Fruit fly (Drosophila melanogaster) whole organism, embryonic: Measurements from ENCODE around the gene CG18473.

Source experiments
- Ada2b ChIP-seq: fragments of 200-800 bp; sonication (Bioruptor generic); IDR thresholded peaks from 2 replicates; pipeline ENCODE4 v1.3.6; 2022; ENCODE audit warnings: missing biosample characterization, missing genetic modification characterization
- B-H2 ChIP-seq: fragments of 200-800 bp; sonication (Bioruptor generic); optimal IDR thresholded peaks from 2 replicates; lab custom pipeline; 2018; ENCODE audit warnings: missing biosample characterization, mild to moderate bottlenecking, missing genetic modification characterization
- CG10209 ChIP-seq: fragments of 200-800 bp; sonication (Bioruptor generic); optimal IDR thresholded peaks from 3 replicates; lab custom pipeline; 2017; ENCODE audit warnings: missing biosample characterization, mild to moderate bottlenecking, missing genetic modification characterization, missing genetic modification reagents
- CG10543 ChIP-seq: fragments of 200-800 bp; sonication (Bioruptor generic); optimal IDR thresholded peaks from 3 replicates; lab custom pipeline; 2017; ENCODE audit warnings: missing biosample characterization, mild to moderate bottlenecking, missing genetic modification characterization, moderate library complexity
- CG11398 ChIP-seq: fragments of 200-800 bp; sonication (Bioruptor generic); optimal IDR thresholded peaks from 2 replicates; lab custom pipeline; 2016; ENCODE audit warnings: missing biosample characterization, missing genetic modification characterization
- CG11696 ChIP-seq: fragments of 200-800 bp; sonication (Bioruptor generic); IDR thresholded peaks from 2 replicates; pipeline ENCODE4 v1.3.6; 2022; ENCODE audit warnings: missing biosample characterization, missing genetic modification characterization
- CG14050 ChIP-seq: fragments of 200-800 bp; sonication (Bioruptor generic); IDR thresholded peaks from 3 replicates; pipeline ENCODE4 v1.3.6; 2022; ENCODE audit warnings: missing biosample characterization, missing genetic modification characterization
- CG14441 ChIP-seq: fragments of 200-800 bp; sonication (Bioruptor generic); IDR thresholded peaks from 2 replicates; pipeline ENCODE4 v1.3.6; 2022; ENCODE audit warnings: missing biosample characterization, missing genetic modification characterization
- CG1647 ChIP-seq: fragments of 200-800 bp; sonication (Bioruptor generic); optimal IDR thresholded peaks from 3 replicates; lab custom pipeline; 2016; ENCODE audit warnings: missing biosample characterization, missing genetic modification characterization
- CG17385 ChIP-seq: fragments of 200-800 bp; sonication (Bioruptor generic); optimal IDR thresholded peaks from 3 replicates; lab custom pipeline; 2018; ENCODE audit warnings: missing biosample characterization, mild to moderate bottlenecking, missing genetic modification characterization
- CG17912 ChIP-seq: fragments of 200-800 bp; sonication (Bioruptor generic); optimal IDR thresholded peaks from 2 replicates; lab custom pipeline; 2018; ENCODE audit warnings: missing biosample characterization, mild to moderate bottlenecking, missing genetic modification characterization
- CG2199 ChIP-seq: fragments of 200-800 bp; sonication (Bioruptor generic); IDR thresholded peaks from 3 replicates; pipeline ENCODE4 v1.3.6; 2022; ENCODE audit warnings: missing biosample characterization, missing genetic modification characterization
- CG2202 ChIP-seq: fragments of 200-800 bp; sonication (Bioruptor generic); optimal IDR thresholded peaks from 2 replicates; lab custom pipeline; 2018; ENCODE audit warnings: missing biosample characterization, mild to moderate bottlenecking, missing genetic modification characterization
- CG2712 ChIP-seq: fragments of 200-800 bp; optimal IDR thresholded peaks from 3 replicates; lab custom pipeline; 2019; ENCODE audit warnings: missing biosample characterization, mild to moderate bottlenecking, missing genetic modification characterization, moderate library complexity
- CG31365 ChIP-seq: fragments of 200-800 bp; sonication (Bioruptor generic); optimal IDR thresholded peaks from 2 replicates; lab custom pipeline; 2018; ENCODE audit warnings: missing biosample characterization, mild to moderate bottlenecking, missing genetic modification characterization
- CG8089 ChIP-seq: fragments of 200-800 bp; sonication (Bioruptor generic); optimal IDR thresholded peaks from 3 replicates; lab custom pipeline; 2016; ENCODE audit warnings: missing biosample characterization, missing genetic modification characterization
- CG8290 ChIP-seq, 3 experiments: fragments of 200-800 bp; sonication (Bioruptor generic); optimal IDR thresholded peaks; 2 replicates each; lab custom pipeline; 2016 to 2019; ENCODE audit warnings: missing biosample characterization in 3 of 3, missing genetic modification characterization in 3 of 3, mild to moderate bottlenecking in 2 of 3, moderate library complexity in 1 of 3
- CG9817 ChIP-seq: fragments of 200-800 bp; sonication (Bioruptor generic); optimal IDR thresholded peaks from 2 replicates; lab custom pipeline; 2018; ENCODE audit warnings: missing biosample characterization, mild to moderate bottlenecking, missing genetic modification characterization, moderate library complexity
- Dad ChIP-seq: fragments of 200-800 bp; sonication (Bioruptor generic); optimal IDR thresholded peaks from 3 replicates; lab custom pipeline; 2016; ENCODE audit warnings: missing biosample characterization, missing genetic modification characterization
- Dek ChIP-seq: fragments of 200-800 bp; sonication (Bioruptor generic); optimal IDR thresholded peaks from 3 replicates; lab custom pipeline; 2019; ENCODE audit warnings: missing biosample characterization, mild to moderate bottlenecking, missing genetic modification characterization, moderate library complexity
- Dref ChIP-seq: fragments of 200-800 bp; sonication (Bioruptor generic); IDR thresholded peaks from 2 replicates; pipeline ENCODE4 v1.3.6; 2022; ENCODE audit warnings: missing biosample characterization, missing genetic modification characterization
- ERR ChIP-seq: fragments of 200-800 bp; sonication (Bioruptor generic); optimal IDR thresholded peaks from 2 replicates; lab custom pipeline; 2016; ENCODE audit warnings: missing biosample characterization, missing genetic modification characterization
- Fer1 ChIP-seq: fragments of 200-800 bp; sonication (Bioruptor generic); optimal IDR thresholded peaks from 2 replicates; lab custom pipeline; 2017; ENCODE audit warnings: missing biosample characterization, mild to moderate bottlenecking, missing genetic modification characterization
- GATAe ChIP-seq: fragments of 200-800 bp; sonication (Bioruptor generic); conservative IDR thresholded peaks from 2 replicates; pipeline ENCODE4 v1.3.6; 2022; ENCODE audit warnings: missing biosample characterization, missing genetic modification characterization
- Hr78 ChIP-seq, 2 experiments: fragments of 200-800 bp in 1 of 2; fragments of >200 bp in 1 of 2; sonication (Bioruptor generic) in 1 of 2; optimal IDR thresholded peaks; 2 replicates each; lab custom pipeline; 2017 to 2019; ENCODE audit warnings: missing biosample characterization in 2 of 2, missing genetic modification characterization in 2 of 2, mild to moderate bottlenecking in 1 of 2, moderate library complexity in 1 of 2
- MBD-R2 ChIP-seq: fragments of 200-800 bp; sonication (Bioruptor generic); IDR thresholded peaks from 2 replicates; pipeline ENCODE4 v1.3.6; 2022; ENCODE audit warnings: missing biosample characterization, missing genetic modification characterization
- Med ChIP-seq: fragments of 200-800 bp; sonication (Bioruptor generic); peaks from one replicate; lab custom pipeline; 2016; ENCODE audit warnings: missing biosample characterization, missing genetic modification characterization, mild to moderate bottlenecking, inconsistent platforms, moderate library complexity
- Rfx ChIP-seq: fragments of 200-800 bp; sonication (Bioruptor generic); IDR thresholded peaks from 2 replicates; pipeline ENCODE4 v1.3.6; 2022; ENCODE audit warnings: missing biosample characterization, missing genetic modification characterization
- Side ChIP-seq: fragments of 200-800 bp; sonication (Bioruptor generic); optimal IDR thresholded peaks from 2 replicates; lab custom pipeline; 2016; ENCODE audit warnings: missing biosample characterization, missing genetic modification characterization
- Xrp1 ChIP-seq: fragments of 200-800 bp; sonication (Bioruptor generic); IDR thresholded peaks from 2 replicates; pipeline ENCODE4 v1.3.6; 2022; ENCODE audit warnings: missing biosample characterization, missing genetic modification characterization
- ap ChIP-seq: fragments of 200-800 bp; sonication (Bioruptor generic); IDR thresholded peaks from 2 replicates; pipeline ENCODE4 v1.3.6; 2022; ENCODE audit warnings: missing biosample characterization, missing genetic modification characterization
- ato ChIP-seq: fragments of 200-800 bp; sonication (Bioruptor generic); IDR thresholded peaks from 2 replicates; pipeline ENCODE4 v1.3.6; 2022; ENCODE audit warnings: missing biosample characterization, missing genetic modification characterization; ENCODE audit not compliant: partially characterized antibody
- cg ChIP-seq: fragments of 200-800 bp; sonication (Bioruptor generic); optimal IDR thresholded peaks from 3 replicates; lab custom pipeline; 2019; ENCODE audit warnings: missing biosample characterization, mild to moderate bottlenecking, missing genetic modification characterization, moderate library complexity
- ci ChIP-seq: fragments of 200-800 bp; sonication (Bioruptor generic); IDR thresholded peaks from 3 replicates; pipeline ENCODE4 v1.3.6; 2022; ENCODE audit warnings: missing biosample characterization, missing genetic modification characterization
- dmrt99B ChIP-seq: fragments of 200-800 bp; sonication (Bioruptor generic); optimal IDR thresholded peaks from 2 replicates; lab custom pipeline; 2018; ENCODE audit warnings: missing biosample characterization, mild to moderate bottlenecking, missing genetic modification characterization, moderate library complexity
- en ChIP-seq: fragments of 200-800 bp; sonication (Bioruptor generic); optimal IDR thresholded peaks from 2 replicates; lab custom pipeline; 2016; ENCODE audit warnings: missing biosample characterization, missing genetic modification characterization
- ewg ChIP-seq: fragments of 200-800 bp; sonication (Bioruptor generic); optimal IDR thresholded peaks from 3 replicates; lab custom pipeline; 2017; ENCODE audit warnings: mild to moderate bottlenecking, missing biosample characterization, missing genetic modification reagents, missing genetic modification characterization
- fd3F ChIP-seq: fragments of 200-800 bp; sonication (Bioruptor generic); optimal IDR thresholded peaks from 2 replicates; lab custom pipeline; 2018; ENCODE audit warnings: missing biosample characterization, mild to moderate bottlenecking, missing genetic modification characterization, moderate library complexity
- kay ChIP-seq: fragments of 200-800 bp; sonication (Bioruptor generic); optimal IDR thresholded peaks from 2 replicates; lab custom pipeline; 2016; ENCODE audit warnings: missing biosample characterization, missing genetic modification characterization
- mirr ChIP-seq: fragments of 200-800 bp; sonication (Bioruptor generic); optimal IDR thresholded peaks from 3 replicates; lab custom pipeline; 2018; ENCODE audit warnings: missing biosample characterization, mild to moderate bottlenecking, missing genetic modification characterization
- nom ChIP-seq: fragments of 200-800 bp; sonication (Bioruptor generic); optimal IDR thresholded peaks from 2 replicates; lab custom pipeline; 2017; ENCODE audit warnings: missing biosample characterization, missing genetic modification characterization, mild to moderate bottlenecking, moderate library complexity, missing genetic modification reagents
- oc ChIP-seq: fragments of 200-800 bp; sonication (Bioruptor generic); optimal IDR thresholded peaks from 2 replicates; lab custom pipeline; 2018; ENCODE audit warnings: missing biosample characterization, mild to moderate bottlenecking, missing genetic modification characterization, moderate library complexity
- odd ChIP-seq: fragments of 200-800 bp; sonication (Bioruptor generic); optimal IDR thresholded peaks from 2 replicates; lab custom pipeline; 2017; ENCODE audit warnings: missing biosample characterization, mild to moderate bottlenecking, missing genetic modification characterization
- p53 ChIP-seq: fragments of 200-800 bp; sonication (Bioruptor generic); optimal IDR thresholded peaks from 2 replicates; lab custom pipeline; 2016; ENCODE audit warnings: missing biosample characterization, missing genetic modification characterization
- peb ChIP-seq: fragments of 200-800 bp; sonication (Bioruptor generic); IDR thresholded peaks from 2 replicates; pipeline ENCODE4 v1.3.6; 2022; ENCODE audit warnings: missing biosample characterization, missing genetic modification characterization
- phol ChIP-seq: fragments of 200-800 bp; sonication (Bioruptor generic); optimal IDR thresholded peaks from 3 replicates; lab custom pipeline; 2018; ENCODE audit warnings: missing biosample characterization, mild to moderate bottlenecking, missing genetic modification characterization, moderate library complexity
- rib ChIP-seq: fragments of 200-800 bp; sonication (Bioruptor generic); IDR thresholded peaks from 2 replicates; pipeline ENCODE4 v1.3.6; 2022; ENCODE audit warnings: missing biosample characterization, missing genetic modification characterization
- sens ChIP-seq: fragments of 200-800 bp; sonication (Bioruptor generic); peaks from one replicate; lab custom pipeline; 2016; ENCODE audit warnings: missing biosample characterization, missing genetic modification characterization
- slp2 ChIP-seq: fragments of 200-800 bp; sonication (Bioruptor generic); optimal IDR thresholded peaks from 2 replicates; lab custom pipeline; 2016; ENCODE audit warnings: missing biosample characterization, missing genetic modification characterization

CG18473 gene

DNA sequence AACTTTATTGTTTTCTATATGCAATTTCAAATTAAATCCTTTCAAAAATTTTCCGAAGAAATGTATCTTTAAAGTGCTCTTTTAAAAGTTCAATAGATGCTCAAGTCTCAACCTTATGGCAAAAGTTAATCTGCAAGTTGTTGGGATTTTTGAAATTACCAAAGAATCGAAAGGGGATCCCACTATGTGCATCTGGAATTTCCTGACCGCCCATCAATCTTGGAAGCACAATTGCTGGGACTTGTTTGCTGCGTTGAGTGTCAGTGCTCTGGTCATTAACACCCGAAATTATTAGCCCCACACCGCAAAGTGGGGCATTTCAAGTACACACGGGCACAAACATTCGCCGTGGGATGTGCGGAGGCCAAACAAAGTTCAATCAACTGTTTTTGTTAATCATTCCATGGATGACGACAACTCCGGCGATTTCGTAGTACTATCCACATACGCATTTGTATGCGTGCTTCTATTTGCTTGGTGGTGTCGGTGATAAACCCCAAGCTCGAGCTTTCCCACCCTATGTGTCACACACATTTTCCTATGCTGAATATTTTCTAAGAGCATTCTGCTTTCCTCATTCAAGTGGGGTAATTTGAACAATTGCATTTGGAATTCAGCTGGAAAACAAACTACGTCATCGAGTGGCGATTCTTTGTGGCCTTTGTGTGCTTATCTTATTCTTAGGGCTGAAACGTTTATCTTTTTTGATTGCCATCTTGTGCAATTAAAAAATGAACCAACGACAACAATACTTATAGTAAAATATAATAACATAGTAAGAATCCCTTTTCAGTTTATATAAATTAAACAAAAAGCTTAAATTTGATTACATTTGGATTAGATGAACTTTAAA, 25.5 kb upstream of the CG18473 start (continued):
- TF ChIP-seq CG2712 (tag; lab: Kevin White, UChicago): no peak
- peak; percentile 49; the same call in 1 of the 3 replicates for TF ChIP-seq CG2199 (GFP tag; lab: Robert Waterston, UW)
- TF ChIP-seq p53 (GFP tag; lab: Kevin White, UChicago): no peak
- TF ChIP-seq mirr: peak; percentile 53
- TF ChIP-seq Dek (tag; lab: Kevin White, UChicago): no peak
- TF ChIP-seq CG14050 (GFP tag; lab: Robert Waterston, UW): no peak
- TF ChIP-seq CG11696 (GFP tag; lab: Robert Waterston, UW): no peak
- no peak for TF ChIP-seq en (GFP tag; lab: Kevin White, UChicago)
- TF ChIP-seq odd (GFP tag; lab: Kevin White, UChicago): no peak
- TF ChIP-seq CG8089 (GFP tag; lab: Kevin White, UChicago): no peak
- TF ChIP-seq Xrp1 (GFP tag; lab: Robert Waterston, UW): no peak
- no peak for TF ChIP-seq oc
- no peak for TF ChIP-seq CG11398
- peak; percentile 58 for TF ChIP-seq sens
- no peak for TF ChIP-seq CG17912 (GFP tag; lab: Kevin White, UChicago)
- TF ChIP-seq CG8290 (GFP tag; optimal IDR thresholded peaks at IDR 0.05; lab: Kevin White, UChicago): no peak
- peak in 1 of 2 experiments; percentile 57 for TF ChIP-seq CG8290 (tag; optimal IDR thresholded peaks at IDR 0.05; lab: Kevin White, UChicago)
- TF ChIP-seq CG10209 (GFP tag; lab: Kevin White, UChicago): no peak
- no peak for TF ChIP-seq CG31365 (tag; lab: Kevin White, UChicago)
- peak in 1 of 2 experiments; percentile 21 for TF ChIP-seq Hr78 (GFP tag; optimal IDR thresholded peaks at IDR 0.05; lab: Kevin White, UChicago)
- peak; percentile 7 for TF ChIP-seq Fer1 (GFP tag; lab: Kevin White, UChicago)
- TF ChIP-seq Dref (GFP tag; lab: Robert Waterston, UW): no peak
- TF ChIP-seq CG9817 (tag; lab: Kevin White, UChicago): no peak
- no peak for TF ChIP-seq phol
- TF ChIP-seq CG2202 (tag; lab: Kevin White, UChicago): no peak
- peak; percentile 79 for TF ChIP-seq Med (GFP tag; lab: Kevin White, UChicago)
- TF ChIP-seq peb: no peak
- TF ChIP-seq fd3F (GFP tag; lab: Kevin White, UChicago): no peak
- TF ChIP-seq kay (GFP tag; lab: Kevin White, UChicago): peak; percentile 16
- TF ChIP-seq rib (GFP tag; lab: Robert Waterston, UW): no peak
- TF ChIP-seq Side: no peak
- TF ChIP-seq ap (GFP tag; lab: Robert Waterston, UW): no peak
- no peak for TF ChIP-seq ERR
- no peak for TF ChIP-seq nom (GFP tag; lab: Kevin White, UChicago)
- peak; percentile 43 for TF ChIP-seq CG10543
- TF ChIP-seq ewg (GFP tag; lab: Kevin White, UChicago): no peak
- no peak for TF ChIP-seq CG17385 (GFP tag; lab: Kevin White, UChicago)
- TF ChIP-seq CG14441 (GFP tag; lab: Robert Waterston, UW): peak; percentile 40; the same call in 1 of the 2 replicates
- TF ChIP-seq B-H2: peak; percentile 10
- peak; percentile 42 for TF ChIP-seq cg (GFP tag; lab: Kevin White, UChicago)
- no peak for TF ChIP-seq Ada2b
- peak; percentile 25; the same call in 1 of the 2 replicates for TF ChIP-seq Rfx (GFP tag; lab: Robert Waterston, UW)
- TF ChIP-seq CG1647 (GFP tag; lab: Kevin White, UChicago): no peak
- TF ChIP-seq GATAe (GFP tag; lab: Robert Waterston, UW): no peak
- peak; percentile 49; the same call in 1 of the 3 replicates for TF ChIP-seq ci (GFP tag; lab: Robert Waterston, UW)
- no peak for TF ChIP-seq slp2 (GFP tag; lab: Kevin White, UChicago)
- no peak for TF ChIP-seq Dad (GFP tag; lab: Kevin White, UChicago)
- TF ChIP-seq ato (GFP tag; lab: Robert Waterston, UW): no peak
- no peak for TF ChIP-seq MBD-R2 (GFP tag; lab: Robert Waterston, UW)
- no peak for TF ChIP-seq dmrt99B (tag; lab: Kevin White, UChicago)
